Worm (Caenorhabditis elegans) whole organism, L1 larva: ENCODE data around the gene henn-1.

Experiments used
- alr-1 ChIP-seq: fragments of 200-800 bp; sonication (Bioruptor generic); optimal IDR thresholded peaks from 2 replicates; lab custom pipeline; 2018; ENCODE audit warnings: borderline replicate concordance, mild to moderate bottlenecking, missing genetic modification characterization, missing compliant biosample characterization
- ama-1 ChIP-seq: fragments of 150-350 bp; optimal IDR thresholded peaks from 2 replicates; lab custom pipeline; 2014
- ceh-63 ChIP-seq: fragments of 200-800 bp; sonication (Bioruptor generic); optimal IDR thresholded peaks from 2 replicates; lab custom pipeline; 2018; ENCODE audit warnings: mild to moderate bottlenecking, missing genetic modification characterization, missing compliant biosample characterization
- ceh-82 ChIP-seq, 3 experiments: fragments of 150-350 bp in 1 of 3; sonication (generic microtip) in 2 of 3; optimal IDR thresholded peaks; 2 replicates each; lab custom pipeline; 2014 to 2017; ENCODE audit warnings: missing biosample characterization in 3 of 3, missing genetic modification characterization in 3 of 3
- ceh-90 ChIP-seq: sonication (generic microtip); optimal IDR thresholded peaks from 2 replicates; lab custom pipeline; 2016; ENCODE audit warnings: missing genetic modification characterization, missing compliant biosample characterization
- egl-13 ChIP-seq: sonication (generic microtip); optimal IDR thresholded peaks from 2 replicates; lab custom pipeline; 2016; ENCODE audit warnings: missing genotype, missing genetic modification reagents, missing genetic modification characterization, missing compliant biosample characterization
- elt-3 ChIP-seq, 6 experiments: fragments of 150-350 bp in 1 of 6; sonication (generic microtip); optimal IDR thresholded peaks; 2 replicates each; lab custom pipeline; 2017 to 2018; ENCODE audit warnings: missing biosample characterization in 6 of 6, missing genetic modification characterization in 6 of 6, inconsistent platforms in 1 of 6
- ets-5 ChIP-seq: fragments of 200-800 bp; sonication (Bioruptor generic); IDR thresholded peaks from 2 replicates; pipeline ENCODE4 v1.3.6; 2022; ENCODE audit warnings: missing genetic modification characterization, missing compliant biosample characterization
- fos-1 ChIP-seq: fragments of 150-350 bp; optimal IDR thresholded peaks from 2 replicates; lab custom pipeline; 2014; ENCODE audit warnings: missing biosample characterization, missing genetic modification characterization
- hlh-17 ChIP-seq: fragments of 200-800 bp; sonication (Bioruptor generic); optimal IDR thresholded peaks from 2 replicates; lab custom pipeline; 2018; ENCODE audit warnings: missing genetic modification characterization, mild to moderate bottlenecking, missing compliant biosample characterization, moderate library complexity, borderline replicate concordance
- hpl-2 ChIP-seq: fragments of 150-350 bp; optimal IDR thresholded peaks from 2 replicates; lab custom pipeline; 2014; ENCODE audit warnings: missing biosample characterization, missing genetic modification reagents, missing genetic modification characterization
- isw-1 ChIP-seq: fragments of 200-800 bp; sonication (Bioruptor generic); IDR thresholded peaks from 2 replicates; pipeline ENCODE4 v1.3.6; 2022; ENCODE audit warnings: missing genetic modification characterization, missing compliant biosample characterization
- jun-1 ChIP-seq: fragments of 150-350 bp; optimal IDR thresholded peaks from 2 replicates; lab custom pipeline; 2014; ENCODE audit warnings: missing biosample characterization, missing genetic modification reagents, missing genetic modification characterization
- lin-35 ChIP-seq, 2 experiments: fragments of 150-350 bp; optimal IDR thresholded peaks; 2 replicates each; lab custom pipeline; 2014; ENCODE audit warnings: missing biosample characterization in 2 of 2, missing genetic modification characterization in 2 of 2, missing genetic modification reagents in 2 of 2
- lsy-2 ChIP-seq, 2 experiments: fragments of 150-350 bp; optimal IDR thresholded peaks; 2 replicates each; lab custom pipeline; 2014; ENCODE audit warnings: missing biosample characterization in 2 of 2, missing genetic modification characterization in 2 of 2
- mdl-1 ChIP-seq, 2 experiments: fragments of 150-350 bp; optimal IDR thresholded peaks; 2 replicates each; lab custom pipeline; 2014 to 2017; ENCODE audit warnings: missing biosample characterization in 2 of 2, missing genetic modification characterization in 2 of 2, inconsistent platforms in 1 of 2
- nhr-11 ChIP-seq: fragments of 150-350 bp; optimal IDR thresholded peaks from 2 replicates; lab custom pipeline; 2014; ENCODE audit warnings: missing biosample characterization, missing genetic modification characterization
- nhr-12 ChIP-seq: sonication (generic microtip); optimal IDR thresholded peaks from 2 replicates; lab custom pipeline; 2017; ENCODE audit warnings: missing biosample characterization, missing genetic modification characterization
- nhr-47 ChIP-seq: sonication (generic microtip); optimal IDR thresholded peaks from 2 replicates; lab custom pipeline; 2016; ENCODE audit warnings: mild to moderate bottlenecking, missing genetic modification characterization, moderate library complexity, missing compliant biosample characterization
- nhr-85 ChIP-seq: sonication (generic microtip); peaks from one replicate; lab custom pipeline; 2016; ENCODE audit warnings: missing genetic modification characterization, inconsistent platforms, missing compliant biosample characterization
- snpc-4 ChIP-seq: fragments of 150-350 bp; optimal IDR thresholded peaks from 2 replicates; lab custom pipeline; 2014; ENCODE audit warnings: missing biosample characterization, missing genetic modification characterization
- sptf-1 ChIP-seq: fragments of 150-350 bp; optimal IDR thresholded peaks from 2 replicates; lab custom pipeline; 2014; ENCODE audit warnings: missing biosample characterization, missing genetic modification characterization
- swsn-7 ChIP-seq: sonication (generic microtip); optimal IDR thresholded peaks from 2 replicates; lab custom pipeline; 2016; ENCODE audit warnings: missing genetic modification characterization, missing compliant biosample characterization
- tbx-2 ChIP-seq: sonication (generic microtip); optimal IDR thresholded peaks from 2 replicates; lab custom pipeline; 2016; ENCODE audit warnings: missing genetic modification characterization, missing compliant biosample characterization
- tlp-1 ChIP-seq: fragments of 150-350 bp; optimal IDR thresholded peaks from 2 replicates; lab custom pipeline; 2014; ENCODE audit warnings: missing biosample characterization, missing genetic modification characterization
- unc-86 ChIP-seq: sonication (generic microtip); optimal IDR thresholded peaks from 2 replicates; lab custom pipeline; 2016; ENCODE audit warnings: missing genetic modification characterization, missing compliant biosample characterization
- unc-98 ChIP-seq: fragments of 200-800 bp; sonication (Bioruptor generic); IDR thresholded peaks from 2 replicates; pipeline ENCODE4 v1.3.6; 2022; ENCODE audit warnings: missing genetic modification characterization, missing compliant biosample characterization
- vab-15 ChIP-seq: sonication (generic microtip); optimal IDR thresholded peaks from 2 replicates; lab custom pipeline; 2017; ENCODE audit warnings: missing genotype, mild to moderate bottlenecking, missing genetic modification characterization, missing compliant biosample characterization
- zip-4 ChIP-seq: fragments of 200-800 bp; sonication (Bioruptor generic); optimal IDR thresholded peaks from 2 replicates; lab custom pipeline; 2018; ENCODE audit warnings: mild to moderate bottlenecking, missing genetic modification characterization, moderate library complexity, missing compliant biosample characterization
- ztf-11 ChIP-seq, 2 experiments: sonication (generic microtip); optimal IDR thresholded peaks; 2 replicates each; lab custom pipeline; 2016 to 2017; ENCODE audit warnings: missing genetic modification characterization in 2 of 2, missing biosample characterization in 1 of 2, missing compliant biosample characterization in 1 of 2

The henn-1 gene

DNA sequence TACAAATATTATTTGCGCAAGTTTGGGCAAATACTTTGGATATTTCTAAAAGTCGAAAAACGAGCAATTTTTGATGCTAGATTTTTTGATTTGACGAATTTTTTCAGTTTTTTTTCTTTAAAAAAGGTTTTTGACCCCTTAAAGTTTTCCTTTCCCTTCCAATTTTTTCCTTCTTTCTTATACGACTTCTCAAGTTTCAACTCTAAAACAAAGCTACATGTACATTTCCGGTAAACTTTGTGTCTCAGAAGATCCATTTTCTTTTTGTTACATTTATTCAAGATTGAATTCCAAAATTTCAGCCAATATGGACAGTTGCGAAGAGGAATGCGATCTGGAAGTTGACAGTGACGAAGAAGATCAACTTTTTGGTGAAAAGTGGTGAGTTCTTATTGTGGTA, 46.4 kb downstream of the henn-1 start, which contains the start of gene mig-10:
Gene mig-10, plus strand, starts transcription at position 301 of the 400 bp plus-strand sequence.
- TF ChIP-seq nhr-11 (tag; lab: Kevin White, UChicago) (no peak), alr-1 (no peak), hlh-17 (GFP tag; lab: Kevin White, UChicago) (no peak), ama-1 (lab: Kevin White, UChicago) (no peak), ets-5 (no peak), tlp-1 (no peak), sptf-1 (tag; lab: Kevin White, UChicago) (no peak), fos-1 (tag; lab: Kevin White, UChicago) (no peak)

DNA sequence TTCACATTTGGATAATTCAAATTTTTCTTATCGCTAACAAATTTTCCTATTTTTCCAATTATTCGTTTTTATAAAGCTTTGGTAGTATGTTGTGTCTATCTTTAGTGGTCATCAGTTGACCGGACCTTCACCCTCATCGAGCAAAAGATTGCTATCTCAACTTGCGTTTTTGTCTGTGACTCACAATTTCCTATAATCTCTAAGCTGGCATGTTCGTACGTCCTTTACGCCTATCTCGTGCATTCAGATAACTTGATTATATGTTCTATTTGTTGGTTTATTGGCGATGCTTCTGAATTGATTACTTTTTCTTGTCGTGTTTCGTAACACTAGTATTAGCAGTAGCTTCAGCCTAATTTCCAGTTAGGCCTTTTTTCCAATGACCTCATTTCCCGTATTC, 47.1 kb downstream of the henn-1 start:
- TF ChIP-seq lin-35 (GFP tag; optimal IDR thresholded peaks at IDR 0.05; lab: Kevin White, UChicago): no peak
- TF ChIP-seq isw-1 (GFP tag; lab: Robert Waterston, UW): no peak
- TF ChIP-seq ceh-82 (tag; optimal IDR thresholded peaks at IDR 0.05; lab: Kevin White, UChicago): no peak
- no peak for TF ChIP-seq jun-1 (tag; lab: Kevin White, UChicago)
- TF ChIP-seq lsy-2 (tag; optimal IDR thresholded peaks at IDR 0.05; lab: Kevin White, UChicago): no peak
- no peak for TF ChIP-seq snpc-4 (tag; lab: Kevin White, UChicago)
- no peak for TF ChIP-seq nhr-12 (tag; lab: Kevin White, UChicago)
- no peak for TF ChIP-seq hpl-2 (GFP tag; lab: Kevin White, UChicago)
- TF ChIP-seq sptf-1 (tag; lab: Kevin White, UChicago): no peak
- no peak for TF ChIP-seq swsn-7 (tag; lab: Kevin White, UChicago)
- TF ChIP-seq ceh-90: no peak
- TF ChIP-seq tbx-2: no peak
- no peak for TF ChIP-seq zip-4 (GFP tag; lab: Kevin White, UChicago)
- TF ChIP-seq egl-13 (tag; lab: Kevin White, UChicago): no peak
- TF ChIP-seq unc-98 (GFP tag; lab: Robert Waterston, UW): no peak
- TF ChIP-seq unc-86 (tag; lab: Kevin White, UChicago): no peak
- no peak for TF ChIP-seq vab-15 (tag; lab: Kevin White, UChicago)

DNA sequence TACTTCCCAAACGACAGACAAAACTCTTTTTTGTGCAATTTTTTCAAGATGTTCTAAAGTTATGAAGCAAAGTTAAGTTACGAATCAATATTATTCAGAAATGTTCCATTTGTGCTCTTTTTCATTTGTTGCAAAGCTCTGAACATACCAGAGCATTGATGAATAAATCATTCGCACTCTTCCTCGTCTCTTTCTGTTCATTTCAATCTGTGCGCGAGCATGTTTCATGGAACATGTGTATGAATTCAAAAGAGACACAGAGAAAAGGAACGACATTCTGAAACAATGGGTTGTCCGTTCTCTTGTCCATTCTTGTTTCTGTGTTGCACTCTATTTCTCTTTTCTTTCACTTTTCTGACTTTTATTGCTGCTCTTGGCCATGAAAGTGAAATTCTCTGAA, 47.9 kb downstream of the henn-1 start:
- no peak for TF ChIP-seq mdl-1 (tag; optimal IDR thresholded peaks at IDR 0.05; lab: Kevin White, UChicago)
- no peak for TF ChIP-seq fos-1 (tag; lab: Kevin White, UChicago)
- no peak for TF ChIP-seq ceh-63 (GFP tag; lab: Kevin White, UChicago)
- no peak for TF ChIP-seq tlp-1
- TF ChIP-seq nhr-11 (tag; lab: Kevin White, UChicago): no peak

DNA sequence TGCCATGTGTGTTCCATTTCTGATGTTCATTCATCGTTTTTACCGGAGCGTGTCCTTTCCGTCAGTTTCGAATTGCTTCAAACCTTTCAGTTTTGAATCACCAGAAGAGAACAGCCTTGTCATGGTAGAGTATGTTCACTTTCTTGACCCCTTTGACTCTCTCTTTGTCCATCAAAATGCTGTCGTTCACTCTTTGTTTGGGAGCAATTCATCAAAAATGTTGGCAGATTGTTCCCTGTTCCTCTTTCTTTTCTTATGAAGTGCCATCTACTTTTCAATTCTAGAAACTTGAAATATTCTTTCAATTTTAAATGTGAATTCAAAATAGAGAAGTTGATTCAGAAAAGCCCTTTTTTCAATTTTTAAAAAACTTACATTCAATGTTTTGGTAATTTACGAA, 48.9 kb downstream of the henn-1 start:
- no peak for TF ChIP-seq nhr-47

DNA sequence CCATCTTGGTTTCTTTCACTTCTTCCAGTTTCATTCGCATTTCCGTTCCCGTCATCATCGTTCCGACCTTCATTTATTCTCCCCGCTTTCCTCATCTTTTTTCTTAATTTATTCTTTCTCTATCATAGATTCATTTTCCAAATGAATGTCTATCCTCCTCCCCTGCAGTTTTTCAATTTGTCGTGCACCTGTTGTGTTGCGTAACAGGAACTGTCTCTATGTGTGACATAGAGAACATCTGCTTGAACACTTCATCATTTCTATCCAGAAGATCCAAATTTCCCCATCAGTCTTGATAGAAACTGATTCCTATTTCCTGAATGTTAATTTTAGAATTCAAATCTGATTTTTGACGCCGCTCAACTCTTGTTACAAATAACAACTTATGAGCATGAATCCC, 51.1 kb downstream of the henn-1 start:
- TF ChIP-seq zip-4 (GFP tag; lab: Kevin White, UChicago) (no peak), nhr-85 (peak; percentile 54), unc-86 (tag; lab: Kevin White, UChicago) (peak; percentile 3), tbx-2 (peak; percentile 47), elt-3 (tag; optimal IDR thresholded peaks at IDR 0.05; lab: Kevin White, UChicago) (no peak), ztf-11 (tag; optimal IDR thresholded peaks at IDR 0.05; lab: Kevin White, UChicago) (peak in 1 of 2 experiments; percentile 69)
